Worm (Caenorhabditis elegans): Measurements from ENCODE around the gene T07C4.3.

T07C4.3 gene

DNA sequence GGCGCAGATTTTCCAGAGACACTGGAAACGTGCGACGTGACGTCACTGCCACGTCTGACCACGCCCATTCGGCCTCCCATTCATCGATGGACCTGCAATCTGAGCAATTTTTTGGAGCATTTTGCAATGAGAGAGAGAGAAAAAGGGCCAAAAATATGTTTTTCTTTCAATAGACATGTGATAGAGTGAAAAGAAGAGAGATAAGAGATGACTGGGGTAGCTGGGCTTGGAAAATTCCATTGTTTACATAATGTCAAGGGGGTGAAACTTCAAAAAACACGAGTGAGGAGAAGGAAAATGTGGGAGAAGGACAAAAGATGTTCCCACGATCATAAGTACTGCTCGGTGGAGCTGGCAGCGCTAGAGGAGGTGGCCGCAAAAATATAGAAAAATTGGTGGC is 44.0 kb downstream of the T07C4.3 start, which contains the start of gene M03C11.1:
Gene M03C11.1, minus strand, starts transcription at position 101 of the 400 bp plus-strand sequence.
- TF ChIP-seq tbx-37 (GFP tag; conservative IDR thresholded peaks at IDR 0.05) (no peak), flt-1 (GFP tag; IDR thresholded peaks at IDR 0.05) (no peak)

DNA sequence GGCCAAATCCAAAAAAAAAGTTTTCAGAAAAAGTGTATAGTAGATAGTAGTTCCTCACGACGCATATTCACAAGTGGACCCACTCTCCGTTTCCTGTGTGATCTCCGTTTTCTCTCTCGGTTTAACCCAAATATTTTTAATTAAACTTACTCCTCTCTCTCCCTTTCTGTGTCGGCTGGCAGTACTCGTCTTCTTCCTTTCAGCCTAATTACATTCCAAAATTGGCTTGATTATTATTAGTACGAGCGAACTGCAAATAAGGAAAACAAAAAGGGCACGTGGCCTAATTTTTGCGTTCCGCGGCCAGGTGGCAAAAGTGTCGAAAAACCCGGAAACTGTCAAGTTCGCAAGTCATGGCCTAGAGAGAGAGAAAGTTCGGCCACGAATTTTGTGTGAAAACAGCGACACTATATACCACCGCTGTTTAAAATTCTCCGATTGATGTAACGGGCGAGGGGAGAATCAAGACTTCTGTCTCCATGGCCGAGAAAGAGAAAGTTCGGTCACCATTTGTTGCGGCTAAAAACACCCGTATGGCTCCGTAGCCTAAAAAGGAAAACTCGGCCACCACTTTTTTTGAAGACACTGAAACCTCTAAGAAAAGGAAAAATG is 45.0 kb downstream of the T07C4.3 start:
- no peak for TF ChIP-seq F13C5.2 (tag; optimal IDR thresholded peaks at IDR 0.05)
- TF ChIP-seq B0310.2 (tag; optimal IDR thresholded peaks at IDR 0.05) = no peak
- no peak for TF ChIP-seq ceh-36 (tag; optimal IDR thresholded peaks at IDR 0.05)
- no peak for TF ChIP-seq scrt-1 (GFP tag; IDR thresholded peaks at IDR 0.05)
- TF ChIP-seq hmbx-1 (tag; optimal IDR thresholded peaks at IDR 0.05) = no peak
- no peak for TF ChIP-seq ceh-13 (GFP tag; optimal IDR thresholded peaks at IDR 0.05)
- TF ChIP-seq sea-1 (GFP tag; conservative IDR thresholded peaks at IDR 0.05) = no peak
- no peak for TF ChIP-seq ets-7 (tag; optimal IDR thresholded peaks at IDR 0.05)
- no peak for TF ChIP-seq tbx-37 (GFP tag; conservative IDR thresholded peaks at IDR 0.05)
- no peak for TF ChIP-seq ama-1 (optimal IDR thresholded peaks at IDR 0.05)

DNA sequence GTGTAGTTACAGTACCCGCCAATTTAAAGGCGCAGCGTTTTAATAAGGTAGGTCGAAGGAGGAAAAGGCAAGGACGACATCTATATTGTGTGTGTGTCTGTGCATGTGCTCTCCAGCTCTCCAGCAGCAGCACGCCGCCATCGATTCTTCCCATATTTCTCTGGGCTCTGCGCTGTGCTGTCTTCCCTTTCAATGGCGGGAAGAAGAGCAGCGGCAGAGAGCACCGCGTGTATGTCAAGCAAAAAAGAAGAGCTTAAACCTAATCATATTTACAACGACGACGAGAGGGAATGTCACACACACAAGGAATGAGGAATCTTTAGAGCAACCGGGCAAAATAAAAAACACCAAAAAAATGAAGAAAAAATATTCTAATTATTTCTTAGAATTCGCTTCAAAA is 47.0 kb downstream of the T07C4.3 start:
- TF ChIP-seq tbx-11 (GFP tag; IDR thresholded peaks at IDR 0.05) (no peak), tra-4 (tag; optimal IDR thresholded peaks at IDR 0.05) (no peak), B0310.2 (tag; optimal IDR thresholded peaks at IDR 0.05) (no peak), F13C5.2 (tag; optimal IDR thresholded peaks at IDR 0.05) (no peak), ceh-13 (GFP tag; optimal IDR thresholded peaks at IDR 0.05) (no peak), sea-1 (GFP tag; conservative IDR thresholded peaks at IDR 0.05) (no peak), hnd-1 (tag; optimal IDR thresholded peaks at IDR 0.05) (no peak), ama-1 (optimal IDR thresholded peaks at IDR 0.05) (no peak), hmg-4 (GFP tag; optimal IDR thresholded peaks at IDR 0.05) (no peak)

Data from whole organism, early embryonic.